Fruit fly (Drosophila melanogaster) S2 (cell line): ENCODE data around the gene CIA30.

Source experiments
- CG8478 ChIP-seq: fragments of >200 bp; optimal IDR thresholded peaks from 2 replicates; lab custom pipeline; 2018
- CTCF ChIP-seq, 2 experiments: fragments of >200 bp; optimal IDR thresholded peaks; 2 replicates each; lab custom pipeline; 2018

The CIA30 gene

DNA sequence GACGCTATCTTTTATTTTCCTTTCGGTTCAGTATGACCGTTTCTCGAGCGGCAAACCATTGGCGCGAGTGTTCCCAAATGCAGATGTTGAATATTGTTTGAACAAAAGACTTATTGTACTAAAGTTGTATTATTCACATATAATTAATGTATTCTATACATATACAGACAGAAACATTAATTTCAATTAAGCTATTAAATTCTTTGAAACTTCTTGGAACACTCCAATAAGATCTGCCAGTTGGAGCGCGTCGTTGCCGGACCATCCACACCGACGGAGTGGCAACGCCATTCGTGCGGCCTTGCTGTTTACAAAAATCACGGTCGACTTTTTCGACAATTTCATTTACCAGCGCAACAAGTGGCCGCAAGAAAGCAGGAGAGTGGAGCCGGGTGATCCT lies 8.3 kb downstream of the CIA30 start, which contains the start of the genes Wdr24 and IntS11:
Wdr24 (minus strand) TSS at position 37 of the 400 bp plus-strand sequence.
IntS11 (plus strand) TSS at position 282 of the 400 bp plus-strand sequence.
- peak; percentile 18 to 55 for TF ChIP-seq CTCF (optimal IDR thresholded peaks at IDR 0.05; lab: Kevin White, UChicago)
- no peak for TF ChIP-seq CG8478

- TF ChIP-seq CTCF (optimal IDR thresholded peaks at IDR 0.05; lab: Kevin White, UChicago) (no peak), CG8478 (no peak)
Observed at dm6 chr3R:29748591-29749303, 12.0 kb downstream of the CIA30 start, which contains the start of the genes ATPsyngamma and yata. Gene ATPsyngamma (minus strand): TSS chr3R:29749163. Gene yata (plus strand): TSS chr3R:29749219.

- TF ChIP-seq CG8478 (peak; percentile 35), CTCF (optimal IDR thresholded peaks at IDR 0.05; lab: Kevin White, UChicago) (no peak)
Observed at dm6 chr3R:29749304-29750066, 12.7 kb downstream of the CIA30 start.

dm6 chr3R:29755248-29755647 lies 18.5 kb downstream of the CIA30 start:
- TF ChIP-seq CG8478 (no peak), CTCF (optimal IDR thresholded peaks at IDR 0.05; lab: Kevin White, UChicago) (no peak)

DNA sequence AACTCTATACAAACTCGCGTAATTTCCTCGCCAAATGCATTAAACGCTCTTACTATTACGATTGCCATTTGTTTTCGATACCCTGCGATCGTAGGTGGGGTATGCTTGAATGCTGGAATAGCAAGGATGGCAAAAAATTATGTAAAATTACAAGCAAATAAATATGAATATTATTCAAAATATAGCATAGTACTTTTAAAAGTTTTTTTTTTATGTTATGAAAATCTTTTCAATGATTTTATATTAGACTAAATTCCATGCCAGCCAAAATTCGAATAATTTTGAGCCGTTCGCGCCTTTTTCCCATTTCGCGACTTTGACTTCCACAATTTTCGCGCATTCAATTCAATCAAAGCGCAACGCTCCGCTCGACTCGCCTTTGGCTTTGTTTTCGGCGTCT lies 19.4 kb downstream of the CIA30 start:
- no peak for TF ChIP-seq CG8478
- TF ChIP-seq CTCF (optimal IDR thresholded peaks at IDR 0.05; lab: Kevin White, UChicago), result no peak

- no peak for TF ChIP-seq CTCF (optimal IDR thresholded peaks at IDR 0.05; lab: Kevin White, UChicago)
- TF ChIP-seq CG8478, result no peak
Observed at dm6 chr3R:29757226-29757625, 20.5 kb downstream of the CIA30 start.

dm6 chr3R:29757681-29758080 lies 20.9 kb downstream of the CIA30 start:
- TF ChIP-seq CTCF (optimal IDR thresholded peaks at IDR 0.05; lab: Kevin White, UChicago) (no peak), CG8478 (peak; percentile 48)

DNA sequence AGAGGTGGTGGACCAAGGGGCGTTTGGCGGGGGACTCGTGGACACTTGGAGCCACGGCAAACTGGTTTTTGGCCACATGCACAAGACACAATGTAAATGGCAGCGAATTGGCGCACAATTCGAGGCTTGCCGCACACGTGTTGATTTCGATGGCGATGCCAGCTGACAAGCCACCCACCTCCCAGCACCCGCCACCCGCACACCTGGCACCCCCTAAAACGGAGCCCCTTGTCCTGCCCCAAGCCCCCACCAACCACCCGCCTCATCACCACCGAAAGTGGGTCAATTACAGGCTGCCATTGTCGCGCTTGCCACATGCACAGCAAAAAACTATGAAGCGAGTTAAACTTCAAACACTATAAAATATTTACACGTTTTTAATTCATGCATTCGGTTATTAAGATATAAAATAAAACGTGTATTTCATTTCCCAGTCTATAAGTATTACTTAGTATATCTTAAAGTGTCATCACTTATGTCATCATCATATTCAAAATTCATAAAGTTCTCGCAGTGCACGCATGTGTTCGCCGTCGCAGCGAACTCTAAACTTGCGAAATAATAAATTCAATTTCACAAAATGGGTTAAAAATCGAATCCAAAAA lies 21.5 kb downstream of the CIA30 start:
- no peak for TF ChIP-seq CG8478
- TF ChIP-seq CTCF (optimal IDR thresholded peaks at IDR 0.05; lab: Kevin White, UChicago), result no peak

DNA sequence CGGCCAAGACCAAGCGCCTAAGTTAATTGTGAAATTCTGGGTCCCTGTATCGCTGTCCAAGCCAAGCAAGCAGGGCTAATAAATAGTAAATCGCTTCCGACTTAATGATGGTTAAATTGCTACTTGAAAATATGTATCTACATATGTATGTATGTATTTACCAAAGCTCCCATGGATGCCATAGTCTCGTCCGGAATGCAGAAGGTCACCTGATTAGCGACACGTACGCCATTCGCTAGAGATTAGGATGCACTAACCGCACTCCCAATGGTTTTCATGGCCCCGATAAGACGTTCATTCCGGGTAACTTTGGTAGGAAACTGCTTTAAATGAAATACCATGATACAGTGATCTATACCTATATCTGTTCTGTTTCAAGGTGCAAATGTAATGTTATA lies 22.0 kb downstream of the CIA30 start:
- no peak for TF ChIP-seq CG8478
- TF ChIP-seq CTCF (optimal IDR thresholded peaks at IDR 0.05; lab: Kevin White, UChicago), result no peak

DNA sequence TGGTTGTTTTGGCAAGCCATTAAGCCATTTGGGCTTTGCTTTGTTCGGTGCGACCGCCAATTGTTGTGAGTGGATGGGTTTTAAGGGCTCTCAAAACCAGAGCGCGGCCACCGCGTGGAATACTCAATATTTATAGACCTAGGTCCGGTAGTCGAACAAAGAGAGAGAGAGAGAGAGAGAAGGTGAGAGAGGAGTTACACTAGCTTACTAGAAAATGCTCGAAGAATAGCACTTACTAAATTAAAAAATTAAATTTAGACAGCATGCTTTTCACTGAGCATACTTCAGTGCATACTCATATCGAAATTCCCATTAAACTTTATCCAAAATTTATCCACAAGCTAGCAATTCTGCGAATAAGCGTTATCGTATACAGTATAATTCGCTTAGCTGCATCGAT lies 23.3 kb downstream of the CIA30 start:
- TF ChIP-seq CG8478, result no peak
- no peak for TF ChIP-seq CTCF (optimal IDR thresholded peaks at IDR 0.05; lab: Kevin White, UChicago)

DNA sequence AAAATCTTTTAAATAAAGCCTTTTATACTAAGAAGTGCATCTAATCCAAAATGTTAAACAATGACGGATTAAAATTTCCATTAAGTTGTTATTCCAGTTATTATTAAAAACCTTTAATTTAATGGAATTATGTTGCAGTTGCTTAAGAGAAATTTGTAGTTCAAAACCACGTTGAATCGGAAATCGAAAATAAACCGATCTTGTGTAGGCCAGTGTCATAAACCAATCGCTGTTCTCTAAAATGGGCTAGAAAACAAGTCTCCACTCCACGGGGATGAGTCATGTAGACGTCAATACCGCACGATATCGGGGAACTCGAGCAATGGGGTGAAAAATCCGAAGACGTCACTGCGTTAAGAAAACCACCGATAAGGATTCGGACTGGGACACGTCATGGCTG lies 24.8 kb downstream of the CIA30 start:
- TF ChIP-seq CTCF (optimal IDR thresholded peaks at IDR 0.05; lab: Kevin White, UChicago), result no peak
- no peak for TF ChIP-seq CG8478

DNA sequence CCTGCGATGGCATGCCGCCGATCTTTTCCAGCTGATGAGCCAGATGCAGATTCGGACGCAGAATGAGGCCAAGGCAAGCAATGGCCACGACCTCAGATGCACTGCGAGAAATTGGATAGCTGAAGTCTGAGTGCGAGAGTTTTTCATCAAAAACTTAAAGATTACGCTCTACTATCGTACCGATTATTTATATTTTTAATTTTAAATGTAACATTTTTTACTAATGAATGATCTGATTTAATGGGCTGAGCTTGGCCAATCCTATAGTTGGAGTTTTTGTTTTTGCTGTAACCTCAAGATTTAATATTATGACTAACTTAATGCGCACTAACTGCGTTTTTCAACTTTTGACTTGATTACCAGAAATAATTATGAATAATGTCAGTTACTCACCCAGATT lies 25.5 kb downstream of the CIA30 start:
- TF ChIP-seq CG8478 (no peak), CTCF (optimal IDR thresholded peaks at IDR 0.05; lab: Kevin White, UChicago) (no peak)

DNA sequence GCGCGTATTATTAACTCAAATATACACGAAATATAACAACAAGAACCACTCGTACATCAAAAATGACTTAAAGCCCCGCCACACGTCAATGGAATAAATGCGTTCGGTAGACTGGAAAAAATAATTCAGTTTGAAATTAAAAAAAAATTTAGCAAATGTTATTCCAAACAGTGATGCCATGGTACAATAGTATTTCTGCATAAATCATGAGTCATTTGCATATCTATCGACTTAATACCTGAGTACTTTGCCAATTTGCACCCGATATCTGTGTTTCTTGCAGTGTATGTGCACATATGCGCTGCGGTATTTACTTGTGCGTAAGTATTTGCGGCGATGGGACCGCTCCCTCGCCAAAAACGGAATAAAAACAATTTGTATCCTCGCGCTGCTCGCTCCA lies 26.4 kb downstream of the CIA30 start:
- TF ChIP-seq CTCF (optimal IDR thresholded peaks at IDR 0.05; lab: Kevin White, UChicago), result no peak
- no peak for TF ChIP-seq CG8478

dm6 chr3R:29763804-29764203 lies 27.0 kb downstream of the CIA30 start:
- no peak for TF ChIP-seq CG8478
- no peak for TF ChIP-seq CTCF (optimal IDR thresholded peaks at IDR 0.05; lab: Kevin White, UChicago)

DNA sequence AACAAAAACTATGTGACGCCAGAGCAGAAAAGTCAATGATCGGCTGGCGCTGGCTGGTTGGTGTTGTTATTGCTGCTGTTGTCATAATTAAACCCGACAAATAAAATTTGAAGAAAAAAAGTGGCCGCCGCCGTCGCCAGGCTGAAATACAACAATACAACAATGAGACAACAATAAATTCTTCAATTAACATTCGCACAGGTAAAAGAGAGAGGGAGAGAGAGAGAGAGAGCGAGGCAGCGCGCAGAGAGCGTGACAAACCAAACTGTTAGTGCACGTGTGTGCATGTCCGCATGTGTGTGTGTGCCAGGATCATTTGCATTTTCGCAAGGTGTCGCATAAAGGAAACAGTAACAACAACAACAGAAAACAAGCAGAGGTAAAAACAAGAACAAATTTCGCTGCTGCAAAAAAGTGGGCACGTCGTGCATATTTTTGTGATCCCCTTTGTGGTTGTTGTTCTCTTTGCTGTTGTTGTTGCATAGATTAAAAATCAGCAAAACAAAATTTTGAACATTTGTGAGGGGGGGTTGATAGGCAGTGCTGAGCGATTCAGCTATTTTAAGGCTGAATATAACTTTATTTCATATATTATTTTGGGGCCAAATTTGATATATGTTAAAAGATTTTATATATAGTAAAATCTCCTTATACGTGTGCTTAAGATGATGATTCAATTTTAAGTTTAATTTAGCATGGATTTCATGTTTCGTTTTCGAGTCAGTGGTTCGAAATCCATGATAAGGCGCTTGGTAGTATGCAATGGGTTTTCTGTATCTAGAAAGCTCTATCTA lies 27.7 kb downstream of the CIA30 start:
- no peak for TF ChIP-seq CTCF (optimal IDR thresholded peaks at IDR 0.05; lab: Kevin White, UChicago)
